Fruit fly (Drosophila melanogaster) whole organism, embryonic: ENCODE measurements around the gene CG31249.

Experiments used
- Bdp1 ChIP-seq: fragments of 200-800 bp; sonication (Bioruptor generic); optimal IDR thresholded peaks from 3 replicates; lab custom pipeline; 2016; ENCODE audit warnings: missing biosample characterization, missing genetic modification characterization
- CG10267 ChIP-seq: fragments of 200-800 bp; sonication (Bioruptor generic); optimal IDR thresholded peaks from 2 replicates; lab custom pipeline; 2018; ENCODE audit warnings: missing biosample characterization, mild to moderate bottlenecking, missing genetic modification characterization, moderate library complexity
- CG10565 ChIP-seq: fragments of 200-800 bp; sonication (Bioruptor generic); optimal IDR thresholded peaks from 3 replicates; lab custom pipeline; 2016; ENCODE audit warnings: missing biosample characterization, mild to moderate bottlenecking, missing genetic modification characterization
- CG1233 ChIP-seq: fragments of 200-800 bp; sonication (Bioruptor generic); optimal IDR thresholded peaks from 4 replicates; lab custom pipeline; 2018; ENCODE audit warnings: missing biosample characterization, mild to moderate bottlenecking, missing genetic modification characterization
- CG14050 ChIP-seq: fragments of 200-800 bp; sonication (Bioruptor generic); IDR thresholded peaks from 3 replicates; pipeline ENCODE4 v1.3.6; 2022; ENCODE audit warnings: missing biosample characterization, missing genetic modification characterization
- CG14667 ChIP-seq: fragments of 200-800 bp; sonication (Bioruptor generic); IDR thresholded peaks from 2 replicates; pipeline ENCODE4 v1.3.6; 2022; ENCODE audit warnings: missing biosample characterization, missing genetic modification characterization
- CG1529 ChIP-seq: fragments of 200-800 bp; sonication (Bioruptor generic); optimal IDR thresholded peaks from 3 replicates; lab custom pipeline; 2018; ENCODE audit warnings: missing biosample characterization, missing genetic modification characterization
- CG15514 ChIP-seq: fragments of 200-800 bp; sonication (Bioruptor generic); optimal IDR thresholded peaks from 3 replicates; lab custom pipeline; 2017; ENCODE audit warnings: missing biosample characterization, missing genetic modification characterization, mild to moderate bottlenecking, moderate library complexity, missing genetic modification reagents
- CG1647 ChIP-seq: fragments of 200-800 bp; sonication (Bioruptor generic); optimal IDR thresholded peaks from 3 replicates; lab custom pipeline; 2016; ENCODE audit warnings: missing biosample characterization, missing genetic modification characterization
- CG17186 ChIP-seq: fragments of 200-800 bp; sonication (Bioruptor generic); optimal IDR thresholded peaks from 3 replicates; lab custom pipeline; 2017; ENCODE audit warnings: missing biosample characterization, missing genetic modification reagents, missing genetic modification characterization
- CG1792 ChIP-seq: fragments of 200-800 bp; sonication (Bioruptor generic); optimal IDR thresholded peaks from 2 replicates; lab custom pipeline; 2016; ENCODE audit warnings: missing biosample characterization, missing genetic modification characterization
- CG30403 ChIP-seq: fragments of 200-800 bp; sonication (Bioruptor generic); optimal IDR thresholded peaks from 3 replicates; lab custom pipeline; 2016; ENCODE audit warnings: missing biosample characterization, missing genetic modification characterization
- CG3847 ChIP-seq: fragments of 200-800 bp; sonication (Bioruptor generic); IDR thresholded peaks from 2 replicates; pipeline ENCODE4 v1.3.6; 2022; ENCODE audit warnings: missing biosample characterization, missing genetic modification characterization
- CG4360 ChIP-seq: fragments of 200-800 bp; sonication (Bioruptor generic); IDR thresholded peaks from 2 replicates; pipeline ENCODE4 v1.3.6; 2022; ENCODE audit warnings: missing biosample characterization, missing genetic modification characterization
- CG6683 ChIP-seq: fragments of 200-800 bp; sonication (Bioruptor generic); optimal IDR thresholded peaks from 2 replicates; lab custom pipeline; 2017; ENCODE audit warnings: missing biosample characterization, mild to moderate bottlenecking, missing genetic modification characterization, missing genetic modification reagents
- CG6813 ChIP-seq: fragments of 200-800 bp; sonication (Bioruptor generic); optimal IDR thresholded peaks from 2 replicates; lab custom pipeline; 2017; ENCODE audit warnings: missing biosample characterization, missing genetic modification characterization, mild to moderate bottlenecking, moderate library complexity, missing genetic modification reagents
- CG7357 ChIP-seq: fragments of 200-800 bp; sonication (Bioruptor generic); IDR thresholded peaks from 3 replicates; pipeline ENCODE4 v1.3.6; 2022; ENCODE audit warnings: missing biosample characterization, missing genetic modification characterization
- CG7556 ChIP-seq: fragments of 200-800 bp; sonication (Bioruptor generic); optimal IDR thresholded peaks from 2 replicates; lab custom pipeline; 2017; ENCODE audit warnings: missing biosample characterization, mild to moderate bottlenecking, missing genetic modification characterization
- CG8924 ChIP-seq: fragments of 200-800 bp; optimal IDR thresholded peaks from 3 replicates; lab custom pipeline; 2019; ENCODE audit warnings: missing biosample characterization, mild to moderate bottlenecking, missing genetic modification characterization, moderate library complexity
- Dad ChIP-seq: fragments of 200-800 bp; sonication (Bioruptor generic); optimal IDR thresholded peaks from 3 replicates; lab custom pipeline; 2016; ENCODE audit warnings: missing biosample characterization, missing genetic modification characterization
- Hr39 ChIP-seq: fragments of >200 bp; optimal IDR thresholded peaks from 2 replicates; lab custom pipeline; 2017
- Hr78 ChIP-seq, 2 experiments: fragments of 200-800 bp in 1 of 2; fragments of >200 bp in 1 of 2; sonication (Bioruptor generic) in 1 of 2; optimal IDR thresholded peaks; 2 replicates each; lab custom pipeline; 2017 to 2019; ENCODE audit warnings: missing biosample characterization in 2 of 2, missing genetic modification characterization in 2 of 2, mild to moderate bottlenecking in 1 of 2, moderate library complexity in 1 of 2
- Lim3 ChIP-seq: fragments of 200-800 bp; sonication (Bioruptor generic); IDR thresholded peaks from 2 replicates; pipeline ENCODE4 v1.3.6; 2022; ENCODE audit warnings: missing biosample characterization, missing genetic modification characterization
- Mad ChIP-seq: fragments of 200-800 bp; sonication (Bioruptor generic); optimal IDR thresholded peaks from 2 replicates; lab custom pipeline; 2016; ENCODE audit warnings: missing biosample characterization, missing genetic modification characterization
- NC2β ChIP-seq: fragments of 200-800 bp; sonication (Bioruptor generic); optimal IDR thresholded peaks from 2 replicates; lab custom pipeline; 2016; ENCODE audit warnings: missing biosample characterization, missing genetic modification characterization
- Sox102F ChIP-seq: fragments of 200-800 bp; sonication (Bioruptor generic); optimal IDR thresholded peaks from 2 replicates; lab custom pipeline; 2018; ENCODE audit warnings: missing biosample characterization, mild to moderate bottlenecking, missing genetic modification characterization, moderate library complexity
- YL-1 ChIP-seq: fragments of 200-800 bp; sonication (Bioruptor generic); optimal IDR thresholded peaks from 3 replicates; lab custom pipeline; 2017; ENCODE audit warnings: missing biosample characterization, mild to moderate bottlenecking, missing genetic modification characterization
- bab2 ChIP-seq: fragments of 200-800 bp; sonication (Bioruptor generic); optimal IDR thresholded peaks from 2 replicates; lab custom pipeline; 2016; ENCODE audit warnings: missing biosample characterization, missing genetic modification characterization
- bbx ChIP-seq: fragments of 200-800 bp; sonication (Bioruptor generic); IDR thresholded peaks from 2 replicates; pipeline ENCODE4 v1.3.6; 2022; ENCODE audit warnings: missing biosample characterization, missing genetic modification characterization; ENCODE audit not compliant: partially characterized antibody
- exex ChIP-seq: fragments of 200-800 bp; sonication (Bioruptor generic); optimal IDR thresholded peaks from 4 replicates; lab custom pipeline; 2018; ENCODE audit warnings: missing biosample characterization, mild to moderate bottlenecking, missing genetic modification characterization, moderate library complexity
- eyg ChIP-seq: fragments of 200-800 bp; sonication (Bioruptor generic); optimal IDR thresholded peaks from 3 replicates; lab custom pipeline; 2016; ENCODE audit warnings: missing biosample characterization, missing genetic modification characterization
- fd96Cb ChIP-seq: fragments of 200-800 bp; sonication (Bioruptor generic); optimal IDR thresholded peaks from 2 replicates; lab custom pipeline; 2018; ENCODE audit warnings: missing biosample characterization, mild to moderate bottlenecking, missing genetic modification characterization, moderate library complexity
- ftz-f1 ChIP-seq: fragments of 200-800 bp; sonication (Bioruptor generic); optimal IDR thresholded peaks from 2 replicates; lab custom pipeline; 2016; ENCODE audit warnings: missing biosample characterization, missing genetic modification characterization
- gcm2 ChIP-seq: fragments of 200-800 bp; sonication (Bioruptor generic); optimal IDR thresholded peaks from 2 replicates; lab custom pipeline; 2016; ENCODE audit warnings: missing biosample characterization, missing genetic modification characterization
- grau ChIP-seq: fragments of 200-800 bp; optimal IDR thresholded peaks from 3 replicates; lab custom pipeline; 2019; ENCODE audit warnings: missing biosample characterization, mild to moderate bottlenecking, missing genetic modification characterization, moderate library complexity
- jigr1 ChIP-seq: fragments of 200-800 bp; sonication (Bioruptor generic); IDR thresholded peaks from 3 replicates; pipeline ENCODE4 v1.3.6; 2022; ENCODE audit warnings: missing biosample characterization, missing genetic modification characterization
- jing ChIP-seq: fragments of 200-800 bp; sonication (Bioruptor generic); optimal IDR thresholded peaks from 2 replicates; lab custom pipeline; 2018; ENCODE audit warnings: missing biosample characterization, mild to moderate bottlenecking, missing genetic modification characterization
- jumu ChIP-seq: fragments of 200-800 bp; sonication (Bioruptor generic); optimal IDR thresholded peaks from 3 replicates; lab custom pipeline; 2016; ENCODE audit warnings: missing biosample characterization, missing genetic modification characterization
- ken ChIP-seq: fragments of 200-800 bp; sonication (Bioruptor generic); IDR thresholded peaks from 3 replicates; pipeline ENCODE4 v1.3.6; 2022; ENCODE audit warnings: missing biosample characterization, missing genetic modification characterization
- kni ChIP-seq: fragments of 200-800 bp; sonication (Bioruptor generic); optimal IDR thresholded peaks from 3 replicates; lab custom pipeline; 2017; ENCODE audit warnings: mild to moderate bottlenecking, missing biosample characterization, missing genetic modification reagents, missing genetic modification characterization
- lbe ChIP-seq: fragments of 200-800 bp; sonication (Bioruptor generic); optimal IDR thresholded peaks from 2 replicates; lab custom pipeline; 2016; ENCODE audit warnings: missing biosample characterization, mild to moderate bottlenecking, missing genetic modification characterization
- luna ChIP-seq: fragments of 200-800 bp; sonication (Bioruptor generic); optimal IDR thresholded peaks from 2 replicates; lab custom pipeline; 2016; ENCODE audit warnings: missing biosample characterization, missing genetic modification characterization
- nau ChIP-seq: fragments of 200-800 bp; sonication (Bioruptor generic); optimal IDR thresholded peaks from 3 replicates; lab custom pipeline; 2017; ENCODE audit warnings: missing biosample characterization, mild to moderate bottlenecking, missing genetic modification characterization, missing genetic modification reagents
- pan ChIP-seq, 4 experiments: fragments of >200 bp in 3 of 4; fragments of 200-800 bp in 1 of 4; sonication (Bioruptor generic) in 1 of 4; optimal IDR thresholded peaks in 3 of 4; IDR thresholded peaks in 1 of 4; 2 replicates each; pipeline versions ENCODE4 v1.3.6 to Lab custom; 2017 to 2022; ENCODE audit warnings: missing biosample characterization in 2 of 4, missing genetic modification characterization in 2 of 4, mixed read lengths in 1 of 4
- pfk ChIP-seq: fragments of 200-800 bp; sonication (Bioruptor generic); optimal IDR thresholded peaks from 2 replicates; lab custom pipeline; 2018; ENCODE audit warnings: missing biosample characterization, mild to moderate bottlenecking, missing genetic modification characterization, moderate library complexity
- prd ChIP-seq, 3 experiments: fragments of >200 bp in 2 of 3; fragments of 200-800 bp in 1 of 3; sonication (Bioruptor generic) in 1 of 3; optimal IDR thresholded peaks in 2 of 3; IDR thresholded peaks in 1 of 3; 2 replicates in 2 of 3; 3 replicates in 1 of 3; pipeline versions ENCODE4 v1.3.6 to Lab custom; 2017 to 2022; ENCODE audit warnings: missing biosample characterization in 1 of 3, missing genetic modification characterization in 1 of 3
- rib ChIP-seq: fragments of 200-800 bp; sonication (Bioruptor generic); IDR thresholded peaks from 2 replicates; pipeline ENCODE4 v1.3.6; 2022; ENCODE audit warnings: missing biosample characterization, missing genetic modification characterization
- sens-2 ChIP-seq: fragments of 200-800 bp; sonication (Bioruptor generic); IDR thresholded peaks from 2 replicates; pipeline ENCODE4 v1.3.6; 2022; ENCODE audit warnings: missing biosample characterization, missing genetic modification characterization
- tio ChIP-seq: fragments of 200-800 bp; sonication (Bioruptor generic); optimal IDR thresholded peaks from 2 replicates; lab custom pipeline; 2017; ENCODE audit warnings: missing biosample characterization, missing genetic modification characterization, inconsistent platforms

Gene CG31249

DNA sequence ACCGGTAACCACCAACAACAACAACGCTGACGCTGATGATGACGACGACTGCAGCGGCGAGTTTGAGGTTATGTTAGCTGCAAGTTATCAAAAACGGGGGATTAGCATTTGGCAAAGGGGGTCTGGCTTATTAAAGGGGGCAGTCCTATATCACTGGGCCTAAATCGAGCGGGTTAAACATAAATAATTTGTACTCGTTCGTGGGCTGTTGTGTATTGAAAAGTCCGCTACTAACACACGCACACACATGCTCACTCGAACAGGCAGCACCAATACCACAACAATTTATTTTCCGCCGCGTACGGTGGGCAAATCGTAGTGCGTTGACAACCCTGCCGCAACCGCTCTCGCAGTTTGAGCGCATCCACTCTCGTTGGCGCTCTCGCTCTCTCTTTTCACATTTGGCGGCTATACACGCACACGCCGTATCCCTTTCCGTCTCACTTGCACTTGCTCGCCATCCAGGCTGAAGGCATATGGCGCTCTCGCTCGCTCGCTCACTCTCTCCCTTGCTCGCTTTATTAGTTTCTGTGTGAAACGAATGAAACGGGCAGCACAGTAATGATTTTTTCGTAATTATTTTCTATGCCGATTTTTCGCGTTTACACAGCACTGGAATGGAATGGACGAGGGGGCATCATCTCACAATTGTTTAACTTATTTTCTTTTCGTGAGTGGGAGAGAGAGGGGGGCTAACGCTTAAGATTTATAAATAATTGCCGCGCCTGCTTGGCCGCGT lies 30.2 kb upstream of the CG31249 start (continued):
- TF ChIP-seq CG3847 (GFP tag; lab: Robert Waterston, UW) = no peak
- TF ChIP-seq CG10267 = peak; percentile 57
- TF ChIP-seq Bdp1 (GFP tag; lab: Kevin White, UChicago) = no peak
- no peak for TF ChIP-seq jigr1
- no peak for TF ChIP-seq CG14050 (GFP tag; lab: Robert Waterston, UW)
- TF ChIP-seq gcm2 = peak; percentile 5
- no peak for TF ChIP-seq CG17186
- no peak for TF ChIP-seq CG1233 (GFP tag; lab: Kevin White, UChicago)
- no peak for TF ChIP-seq prd (optimal IDR thresholded peaks at IDR 0.05; lab: Kevin White, UChicago)
- no peak for TF ChIP-seq prd (GFP tag; IDR thresholded peaks at IDR 0.05; lab: Robert Waterston, UW)
- no peak for TF ChIP-seq CG1647 (GFP tag; lab: Kevin White, UChicago)
- peak; percentile 47 for TF ChIP-seq CG15514
- TF ChIP-seq rib (GFP tag; lab: Robert Waterston, UW) = no peak
- TF ChIP-seq ken (GFP tag; lab: Robert Waterston, UW) = no peak
- no peak for TF ChIP-seq Dad (GFP tag; lab: Kevin White, UChicago)
- TF ChIP-seq eyg (GFP tag; lab: Kevin White, UChicago) = no peak
- no peak for TF ChIP-seq bab2 (GFP tag; lab: Kevin White, UChicago)
- peak; percentile 70 for TF ChIP-seq CG8924 (tag; lab: Kevin White, UChicago)
- TF ChIP-seq jing (GFP tag; lab: Kevin White, UChicago) = no peak
- TF ChIP-seq Hr78 (GFP tag; optimal IDR thresholded peaks at IDR 0.05; lab: Kevin White, UChicago) = no peak
- peak; percentile 31 for TF ChIP-seq grau (tag; lab: Kevin White, UChicago)
- TF ChIP-seq CG1529 = no peak
- peak; percentile 49 for TF ChIP-seq YL-1 (GFP tag; lab: Kevin White, UChicago)
- peak; percentile 44 for TF ChIP-seq kni
- no peak for TF ChIP-seq pan (optimal IDR thresholded peaks at IDR 0.05; lab: Kevin White, UChicago)
- no peak for TF ChIP-seq pan (GFP tag; optimal IDR thresholded peaks at IDR 0.05 in 1 of 2, IDR thresholded peaks at IDR 0.05 in 1 of 2)
- TF ChIP-seq CG6683 (GFP tag; lab: Kevin White, UChicago) = no peak
- no peak for TF ChIP-seq Lim3
- peak; percentile 32 for TF ChIP-seq CG6813 (GFP tag; lab: Kevin White, UChicago)
- peak; percentile 34 for TF ChIP-seq nau
- no peak for TF ChIP-seq CG4360
- no peak for TF ChIP-seq bbx (GFP tag; lab: Robert Waterston, UW)
- TF ChIP-seq tio = no peak
- peak; percentile 62 for TF ChIP-seq exex (tag; lab: Kevin White, UChicago)
- TF ChIP-seq NC2β (GFP tag; lab: Kevin White, UChicago) = peak; percentile 44
- TF ChIP-seq sens-2 (GFP tag; lab: Robert Waterston, UW) = no peak
- TF ChIP-seq CG14667 (GFP tag; lab: Robert Waterston, UW) = no peak
- no peak for TF ChIP-seq CG30403 (GFP tag; lab: Kevin White, UChicago)
- TF ChIP-seq Hr39 (lab: Kevin White, UChicago) = no peak
- TF ChIP-seq luna (GFP tag; lab: Kevin White, UChicago) = peak; percentile 13
- peak; percentile 77 for TF ChIP-seq ftz-f1 (GFP tag; lab: Kevin White, UChicago)
- no peak for TF ChIP-seq CG7357 (GFP tag; lab: Robert Waterston, UW)
- no peak for TF ChIP-seq CG7556 (GFP tag; lab: Kevin White, UChicago)
- no peak for TF ChIP-seq Sox102F (GFP tag; lab: Kevin White, UChicago)
- TF ChIP-seq Mad (GFP tag; lab: Kevin White, UChicago) = no peak
- peak; percentile 87 for TF ChIP-seq lbe (GFP tag; lab: Kevin White, UChicago)
- TF ChIP-seq pfk (GFP tag; lab: Kevin White, UChicago) = peak; percentile 91
- no peak for TF ChIP-seq fd96Cb
- TF ChIP-seq CG10565 = no peak
- no peak for TF ChIP-seq CG1792 (GFP tag; lab: Kevin White, UChicago)
- TF ChIP-seq jumu = peak; percentile 44
